Fruit fly (Drosophila melanogaster): Measurements from ENCODE around the gene rols.

DNA sequence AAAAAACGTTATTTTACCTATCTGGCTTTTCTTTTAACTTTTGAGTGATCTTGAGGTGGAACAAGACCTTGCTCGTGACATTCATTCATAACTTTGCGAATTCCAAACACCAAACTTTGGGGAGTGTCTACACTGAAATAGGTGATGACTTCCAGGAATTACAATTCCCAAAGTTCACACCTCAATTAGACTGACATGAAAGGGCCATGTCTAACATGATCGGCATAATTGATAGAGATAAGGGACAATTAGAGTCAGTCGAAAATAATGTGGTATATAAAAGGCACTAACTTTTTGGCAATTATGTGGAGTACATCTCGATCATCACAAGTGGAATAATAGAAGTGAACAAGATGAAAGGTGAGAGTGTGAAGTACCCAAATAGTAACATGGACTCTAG, 88.8 kb downstream of the rols start, which contains the start of gene CG43896:
- no peak for TF ChIP-seq psq (optimal IDR thresholded peaks at IDR 0.05)
- TF ChIP-seq pan (optimal IDR thresholded peaks at IDR 0.05), result no peak
- no peak for TF ChIP-seq usp (GFP tag; optimal IDR thresholded peaks at IDR 0.05)
- TF ChIP-seq EcR (GFP tag; optimal IDR thresholded peaks at IDR 0.05), result no peak

Data from whole organism.